Worm (Caenorhabditis elegans): ENCODE measurements around the gene mig-22.

DNA sequence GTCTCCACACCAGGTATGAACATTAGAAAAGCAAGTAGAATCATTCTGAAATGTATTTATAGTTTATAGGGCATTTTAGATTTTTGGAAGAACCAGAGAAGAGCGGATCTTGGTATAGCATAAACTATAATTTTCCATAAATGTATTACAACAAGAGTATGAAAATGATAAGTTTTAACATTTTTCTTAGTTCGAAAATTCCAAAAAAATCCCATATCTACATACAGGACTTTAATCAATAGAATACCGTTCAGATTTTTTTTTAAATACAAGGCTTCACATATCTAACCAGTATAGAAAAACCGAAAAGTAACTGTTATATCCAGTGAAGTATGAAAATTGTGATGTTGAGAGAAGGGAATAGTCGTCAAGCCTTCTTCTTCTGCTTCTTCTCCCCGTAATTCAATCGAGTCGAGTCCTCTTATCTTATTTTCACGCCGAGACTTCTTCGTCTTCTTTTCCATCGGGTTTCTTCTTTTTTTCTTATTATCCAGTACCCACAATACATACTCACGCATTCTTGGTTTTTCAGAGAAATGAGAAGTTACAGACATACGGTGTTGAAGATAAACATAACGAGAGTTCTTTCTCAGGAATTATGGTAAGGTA is 23.2 kb downstream of the mig-22 start, which contains the start of gene ZK370.6:
- no peak for TF ChIP-seq nhr-77 (tag; optimal IDR thresholded peaks at IDR 0.05)
- no peak for TF ChIP-seq nhr-11 (tag; optimal IDR thresholded peaks at IDR 0.05)
- TF ChIP-seq sptf-1 (tag; optimal IDR thresholded peaks at IDR 0.05), result no peak
- TF ChIP-seq unc-130 (tag; optimal IDR thresholded peaks at IDR 0.05), result no peak
- TF ChIP-seq nhr-90 (tag; optimal IDR thresholded peaks at IDR 0.05; ENCODE audit: poor library complexity), result no peak
- no peak for TF ChIP-seq dpl-1 (GFP tag; optimal IDR thresholded peaks at IDR 0.05)

Measured in whole organism, L1 larva.